Worm (Caenorhabditis elegans) whole organism, late embryonic: ENCODE results near the gene aman-2.

Source experiments
- C08G9.2 ChIP-seq: sonication (generic microtip); optimal IDR thresholded peaks from 2 replicates; lab custom pipeline; 2016; ENCODE audit warnings: mild to moderate bottlenecking, missing genetic modification characterization, moderate library complexity, missing compliant biosample characterization
- F13H6.1 ChIP-seq: sonication (generic microtip); optimal IDR thresholded peaks from 2 replicates; lab custom pipeline; 2016; ENCODE audit warnings: missing genetic modification characterization, missing compliant biosample characterization
- K02D7.2 ChIP-seq: sonication (generic microtip); optimal IDR thresholded peaks from 2 replicates; lab custom pipeline; 2017; ENCODE audit warnings: mild to moderate bottlenecking, missing genetic modification characterization, missing compliant biosample characterization
- K09A11.1 ChIP-seq: sonication (generic microtip); optimal IDR thresholded peaks from 2 replicates; lab custom pipeline; 2017; ENCODE audit warnings: antibody characterized with exemption, mild to moderate bottlenecking, missing genetic modification characterization, missing compliant biosample characterization; ENCODE audit not compliant: insufficient read depth
- T23F11.4 ChIP-seq: fragments of 200-800 bp; sonication (Bioruptor generic); optimal IDR thresholded peaks from 2 replicates; lab custom pipeline; 2018; ENCODE audit warnings: mild to moderate bottlenecking, missing genetic modification characterization, missing compliant biosample characterization
- Y22D7AL.16 ChIP-seq: sonication (generic microtip); optimal IDR thresholded peaks from 2 replicates; lab custom pipeline; 2016; ENCODE audit warnings: missing genetic modification characterization, missing compliant biosample characterization
- ahr-1 ChIP-seq: sonication (generic microtip); optimal IDR thresholded peaks from 2 replicates; lab custom pipeline; 2016; ENCODE audit warnings: missing genetic modification characterization, missing compliant biosample characterization
- ceh-14 ChIP-seq: sonication (generic microtip); optimal IDR thresholded peaks from 2 replicates; lab custom pipeline; 2016; ENCODE audit warnings: missing genotype, missing genetic modification characterization, missing compliant biosample characterization
- ceh-18 ChIP-seq: sonication (generic microtip); optimal IDR thresholded peaks from 2 replicates; lab custom pipeline; 2016; ENCODE audit warnings: missing genetic modification characterization, missing compliant biosample characterization
- ceh-2 ChIP-seq: sonication (generic microtip); optimal IDR thresholded peaks from 2 replicates; lab custom pipeline; 2016; ENCODE audit warnings: missing genotype, missing genetic modification characterization, missing compliant biosample characterization
- ceh-22 ChIP-seq: sonication (generic microtip); optimal IDR thresholded peaks from 2 replicates; lab custom pipeline; 2017; ENCODE audit warnings: missing biosample characterization, missing genetic modification characterization
- ceh-24 ChIP-seq: sonication (generic microtip); optimal IDR thresholded peaks from 2 replicates; lab custom pipeline; 2016; ENCODE audit warnings: mild to moderate bottlenecking, missing genetic modification characterization, missing compliant biosample characterization
- ceh-31 ChIP-seq: sonication (generic microtip); optimal IDR thresholded peaks from 2 replicates; lab custom pipeline; 2016; ENCODE audit warnings: missing genetic modification characterization, missing compliant biosample characterization
- ceh-34 ChIP-seq: sonication (generic microtip); optimal IDR thresholded peaks from 2 replicates; lab custom pipeline; 2016; ENCODE audit warnings: mild to moderate bottlenecking, missing genetic modification characterization, missing compliant biosample characterization
- ceh-48 ChIP-seq: sonication (generic microtip); optimal IDR thresholded peaks from 2 replicates; lab custom pipeline; 2016; ENCODE audit warnings: missing genetic modification characterization, inconsistent platforms, missing compliant biosample characterization
- ceh-9 ChIP-seq: sonication (generic microtip); optimal IDR thresholded peaks from 2 replicates; lab custom pipeline; 2016; ENCODE audit warnings: mild to moderate bottlenecking, missing genetic modification characterization, inconsistent platforms, missing compliant biosample characterization
- dmd-4 ChIP-seq: sonication (generic microtip); optimal IDR thresholded peaks from 2 replicates; lab custom pipeline; 2016; ENCODE audit warnings: borderline replicate concordance, missing genetic modification characterization, missing compliant biosample characterization
- dve-1 ChIP-seq: sonication (generic microtip); optimal IDR thresholded peaks from 2 replicates; lab custom pipeline; 2017; ENCODE audit warnings: antibody characterized with exemption, mild to moderate bottlenecking, missing genetic modification characterization, missing compliant biosample characterization
- elt-4 ChIP-seq: sonication (generic microtip); optimal IDR thresholded peaks from 2 replicates; lab custom pipeline; 2016; ENCODE audit warnings: missing genetic modification characterization, missing compliant biosample characterization
- fax-1 ChIP-seq: sonication (generic microtip); optimal IDR thresholded peaks from 2 replicates; lab custom pipeline; 2016; ENCODE audit warnings: missing genotype, missing genetic modification characterization, missing compliant biosample characterization
- fkh-10 ChIP-seq: fragments of 150-350 bp; optimal IDR thresholded peaks from 2 replicates; lab custom pipeline; 2014; ENCODE audit warnings: missing biosample characterization, missing genetic modification reagents, missing genetic modification characterization
- gmeb-2 ChIP-seq: sonication (generic microtip); optimal IDR thresholded peaks from 2 replicates; lab custom pipeline; 2016; ENCODE audit warnings: missing genetic modification characterization, inconsistent platforms, missing compliant biosample characterization
- hlh-13 ChIP-seq: fragments of 200-800 bp; sonication (Bioruptor generic); optimal IDR thresholded peaks from 2 replicates; lab custom pipeline; 2018; ENCODE audit warnings: mild to moderate bottlenecking, missing genetic modification characterization, missing compliant biosample characterization
- hlh-30 ChIP-seq: sonication (generic microtip); optimal IDR thresholded peaks from 2 replicates; lab custom pipeline; 2017; ENCODE audit warnings: antibody characterized with exemption, missing genetic modification characterization, missing compliant biosample characterization; ENCODE audit not compliant: insufficient read depth
- hlh-6 ChIP-seq: sonication (generic microtip); optimal IDR thresholded peaks from 2 replicates; lab custom pipeline; 2016; ENCODE audit warnings: missing genotype, missing genetic modification characterization, missing compliant biosample characterization
- hlh-8 ChIP-seq: sonication (generic microtip); optimal IDR thresholded peaks from 2 replicates; lab custom pipeline; 2016; ENCODE audit warnings: missing genotype, missing genetic modification characterization, missing compliant biosample characterization
- lim-6 ChIP-seq: sonication (generic microtip); optimal IDR thresholded peaks from 2 replicates; lab custom pipeline; 2016; ENCODE audit warnings: missing genetic modification characterization, missing compliant biosample characterization
- lin-11 ChIP-seq: fragments of 200-800 bp; sonication (Bioruptor generic); optimal IDR thresholded peaks from 2 replicates; lab custom pipeline; 2018; ENCODE audit warnings: mild to moderate bottlenecking, missing genetic modification characterization, missing compliant biosample characterization
- madf-2 ChIP-seq: sonication (generic microtip); optimal IDR thresholded peaks from 2 replicates; lab custom pipeline; 2017; ENCODE audit warnings: missing genetic modification characterization, missing compliant biosample characterization
- mec-3 ChIP-seq: sonication (generic microtip); optimal IDR thresholded peaks from 2 replicates; lab custom pipeline; 2016; ENCODE audit warnings: borderline replicate concordance, missing genetic modification characterization, missing compliant biosample characterization
- nfya-1 ChIP-seq: sonication (generic microtip); optimal IDR thresholded peaks from 2 replicates; lab custom pipeline; 2017; ENCODE audit warnings: missing genetic modification characterization, mild to moderate bottlenecking, missing compliant biosample characterization, antibody characterized with exemption, moderate library complexity
- nhr-11 ChIP-seq: fragments of 150-350 bp; optimal IDR thresholded peaks from 2 replicates; lab custom pipeline; 2014; ENCODE audit warnings: missing biosample characterization, missing genetic modification characterization
- nhr-232 ChIP-seq: sonication (generic microtip); optimal IDR thresholded peaks from 2 replicates; lab custom pipeline; 2016; ENCODE audit warnings: missing genetic modification characterization, missing compliant biosample characterization
- npax-4 ChIP-seq: sonication (generic microtip); optimal IDR thresholded peaks from 2 replicates; lab custom pipeline; 2016; ENCODE audit warnings: missing genetic modification characterization, missing compliant biosample characterization
- pag-3 ChIP-seq: sonication (generic microtip); optimal IDR thresholded peaks from 2 replicates; lab custom pipeline; 2016; ENCODE audit warnings: missing compliant biosample characterization, missing genetic modification characterization, borderline replicate concordance
- pha-4 ChIP-seq: fragments of 150-350 bp; optimal IDR thresholded peaks from 2 replicates; lab custom pipeline; 2018; ENCODE audit warnings: missing biosample characterization, missing genetic modification reagents, missing genetic modification characterization
- pqm-1 ChIP-seq: sonication (generic microtip); optimal IDR thresholded peaks from 2 replicates; lab custom pipeline; 2016; ENCODE audit warnings: missing genetic modification characterization, missing compliant biosample characterization
- pros-1 ChIP-seq: fragments of 150-350 bp; optimal IDR thresholded peaks from 2 replicates; lab custom pipeline; 2014; ENCODE audit warnings: missing biosample characterization, missing genetic modification reagents, missing genetic modification characterization
- ref-2 ChIP-seq: sonication (generic microtip); optimal IDR thresholded peaks from 2 replicates; lab custom pipeline; 2016; ENCODE audit warnings: missing genetic modification characterization, missing compliant biosample characterization
- rnt-1 ChIP-seq: sonication (generic microtip); optimal IDR thresholded peaks from 2 replicates; lab custom pipeline; 2016; ENCODE audit warnings: missing genetic modification characterization, missing compliant biosample characterization
- sdc-2 ChIP-seq: sonication (generic microtip); optimal IDR thresholded peaks from 2 replicates; lab custom pipeline; 2016; ENCODE audit warnings: missing genotype, missing genetic modification characterization, missing compliant biosample characterization
- sox-2 ChIP-seq: fragments of 200-800 bp; sonication (Bioruptor generic); IDR thresholded peaks from 2 replicates; pipeline ENCODE4 v1.3.6; 2022; ENCODE audit warnings: missing genetic modification reagents, missing genetic modification characterization, missing compliant biosample characterization
- syd-9 ChIP-seq: sonication (generic microtip); optimal IDR thresholded peaks from 2 replicates; lab custom pipeline; 2016; ENCODE audit warnings: mild to moderate bottlenecking, missing genetic modification characterization, moderate library complexity, missing compliant biosample characterization
- tbx-2 ChIP-seq: sonication (generic microtip); optimal IDR thresholded peaks from 2 replicates; lab custom pipeline; 2016; ENCODE audit warnings: missing genetic modification characterization, missing compliant biosample characterization
- tbx-7 ChIP-seq: sonication (generic microtip); optimal IDR thresholded peaks from 2 replicates; lab custom pipeline; 2016; ENCODE audit warnings: missing genotype, missing genetic modification characterization, missing compliant biosample characterization
- ttx-3 ChIP-seq: sonication (generic microtip); optimal IDR thresholded peaks from 2 replicates; lab custom pipeline; 2016; ENCODE audit warnings: missing genetic modification reagents, missing genetic modification characterization, missing compliant biosample characterization
- unc-3 ChIP-seq, 2 experiments: fragments of 200-800 bp in 1 of 2; sonication (Bioruptor generic) in 1 of 2; sonication (generic microtip) in 1 of 2; conservative IDR thresholded peaks in 1 of 2; optimal IDR thresholded peaks in 1 of 2; 2 replicates each; pipeline versions ENCODE4 v1.3.6 to Lab custom; 2016 to 2022; ENCODE audit warnings: missing compliant biosample characterization in 2 of 2, missing genetic modification characterization in 2 of 2, missing genetic modification reagents in 1 of 2
- unc-42 ChIP-seq: sonication (generic microtip); optimal IDR thresholded peaks from 2 replicates; lab custom pipeline; 2016; ENCODE audit warnings: missing genotype, missing genetic modification characterization, missing compliant biosample characterization
- unc-86 ChIP-seq: sonication (generic microtip); optimal IDR thresholded peaks from 2 replicates; lab custom pipeline; 2016; ENCODE audit warnings: missing genetic modification characterization, missing compliant biosample characterization
- zip-5 ChIP-seq: sonication (generic microtip); optimal IDR thresholded peaks from 2 replicates; lab custom pipeline; 2016; ENCODE audit warnings: missing genetic modification characterization, missing compliant biosample characterization
- ztf-16 ChIP-seq: sonication (generic microtip); optimal IDR thresholded peaks from 2 replicates; lab custom pipeline; 2017; ENCODE audit warnings: missing genetic modification characterization, missing compliant biosample characterization

The aman-2 gene

DNA sequence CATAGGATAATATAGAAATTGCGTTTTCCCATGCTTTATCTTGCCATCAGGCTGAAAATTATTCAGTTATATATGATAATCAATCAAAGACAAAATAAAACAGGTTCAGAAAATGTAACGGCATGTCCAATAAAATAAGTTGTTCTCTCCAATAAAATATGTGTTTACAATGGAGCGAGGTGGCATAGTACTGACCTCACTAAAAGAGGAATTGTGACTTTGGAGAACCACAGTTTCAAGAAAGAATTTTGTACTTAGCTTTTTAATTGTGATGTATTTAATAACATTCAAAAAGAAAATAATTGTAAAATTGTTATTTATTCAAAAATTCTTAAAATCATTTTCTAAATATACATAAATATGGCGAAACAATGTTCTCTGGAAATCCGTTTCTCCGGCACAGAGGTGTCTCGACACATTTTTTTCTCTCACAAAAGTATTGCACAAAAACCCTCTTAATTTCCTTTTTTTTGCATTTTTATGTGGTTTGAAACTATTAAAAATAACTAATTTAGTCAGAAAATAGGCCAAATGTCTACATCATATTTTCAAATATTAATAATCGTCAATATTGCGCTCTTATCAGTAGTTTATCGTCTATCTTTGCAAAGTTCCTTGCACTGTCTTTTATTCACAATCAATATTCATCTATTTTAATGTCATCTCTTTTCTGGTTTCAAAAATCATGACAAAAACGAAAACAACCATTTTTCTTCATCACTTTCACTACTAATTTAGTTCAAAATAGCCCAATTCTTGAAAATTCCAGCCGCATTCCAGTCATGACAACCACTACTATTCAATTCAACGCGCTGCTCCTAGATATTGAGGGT, at the start of gene aman-2, which contains the start of gene F58H1.3:
Gene aman-2 (minus strand): TSS at position 51 of the 833 bp plus-strand sequence.
Gene F58H1.3 (plus strand): TSS at position 783 of the 833 bp plus-strand sequence.
- TF ChIP-seq ceh-48 (peak; percentile 35), ceh-14 (tag; lab: Kevin White, UChicago) (peak; percentile 86), pag-3 (tag; lab: Kevin White, UChicago) (no peak), ztf-16 (tag; lab: Kevin White, UChicago) (peak; percentile 12), lin-11 (tag; lab: Kevin White, UChicago) (peak; percentile 28), hlh-6 (tag; lab: Kevin White, UChicago) (no peak), hlh-30 (tag; lab: Kevin White, UChicago) (no peak), nhr-232 (no peak), dmd-4 (tag; lab: Kevin White, UChicago) (no peak), madf-2 (tag; lab: Kevin White, UChicago) (no peak), tbx-7 (tag; lab: Kevin White, UChicago) (peak; percentile 82), hlh-13 (GFP tag; lab: Kevin White, UChicago) (no peak), T23F11.4 (GFP tag; lab: Kevin White, UChicago) (no peak), npax-4 (no peak), tbx-2 (tag; lab: Kevin White, UChicago) (peak; percentile 89), fax-1 (tag; lab: Kevin White, UChicago) (peak; percentile 85), dve-1 (tag; lab: Kevin White, UChicago) (no peak), pqm-1 (tag; lab: Kevin White, UChicago) (peak; percentile 54), sox-2 (GFP tag; lab: Robert Waterston, UW) (no peak), pros-1 (tag; lab: Kevin White, UChicago) (no peak), sdc-2 (tag; lab: Kevin White, UChicago) (no peak), rnt-1 (peak; percentile 48), unc-3 (GFP tag; conservative IDR thresholded peaks at IDR 0.05; lab: Robert Waterston, UW) (no peak), unc-3 (tag; optimal IDR thresholded peaks at IDR 0.05; lab: Kevin White, UChicago) (peak; percentile 68), Y22D7AL.16 (tag; lab: Kevin White, UChicago) (no peak), ceh-31 (tag; lab: Kevin White, UChicago) (peak; percentile 91), hlh-8 (tag; lab: Kevin White, UChicago) (peak; percentile 92), F13H6.1 (tag; lab: Kevin White, UChicago) (no peak), ceh-9 (tag; lab: Kevin White, UChicago) (no peak), lim-6 (tag; lab: Kevin White, UChicago) (peak; percentile 7), syd-9 (tag; lab: Kevin White, UChicago) (no peak), nfya-1 (tag; lab: Kevin White, UChicago) (no peak), unc-42 (tag; lab: Kevin White, UChicago) (peak; percentile 63), ttx-3 (peak; percentile 57), ref-2 (peak; percentile 86), ceh-34 (tag; lab: Kevin White, UChicago) (peak; percentile 36), nhr-11 (tag; lab: Kevin White, UChicago) (no peak), ceh-24 (no peak), zip-5 (tag; lab: Kevin White, UChicago) (peak; percentile 96), gmeb-2 (tag; lab: Kevin White, UChicago) (no peak), ahr-1 (tag; lab: Kevin White, UChicago) (peak; percentile 75), fkh-10 (no peak), pha-4 (tag; lab: Kevin White, UChicago) (no peak), unc-86 (peak; percentile 77), elt-4 (tag; lab: Kevin White, UChicago) (no peak), C08G9.2 (peak; percentile 72), ceh-22 (tag; lab: Kevin White, UChicago) (no peak), K09A11.1 (tag; lab: Kevin White, UChicago) (no peak), K02D7.2 (no peak), mec-3 (tag; lab: Kevin White, UChicago) (no peak), ceh-2 (tag; lab: Kevin White, UChicago) (peak; percentile 76), ceh-18 (tag; lab: Kevin White, UChicago) (peak; percentile 38)
